Fruit fly (Drosophila melanogaster) whole organism, embryonic: Measurements from ENCODE around the gene GatB.

Source experiments
- Atf-2 ChIP-seq: fragments of 200-800 bp; sonication (Bioruptor generic); optimal IDR thresholded peaks from 2 replicates; lab custom pipeline; 2016; ENCODE audit warnings: missing biosample characterization, missing genetic modification characterization
- Blimp-1 ChIP-seq: fragments of 200-800 bp; sonication (Bioruptor generic); optimal IDR thresholded peaks from 3 replicates; lab custom pipeline; 2018; ENCODE audit warnings: missing biosample characterization, missing genetic modification characterization, mild to moderate bottlenecking, moderate library complexity, missing genetic modification reagents
- CG10462 ChIP-seq: fragments of 200-800 bp; sonication (Bioruptor generic); optimal IDR thresholded peaks from 2 replicates; lab custom pipeline; 2016; ENCODE audit warnings: missing biosample characterization, missing genetic modification characterization
- CG11696 ChIP-seq: fragments of 200-800 bp; sonication (Bioruptor generic); IDR thresholded peaks from 2 replicates; pipeline ENCODE4 v1.3.6; 2022; ENCODE audit warnings: missing biosample characterization, missing genetic modification characterization
- CG11723 ChIP-seq: fragments of 200-800 bp; sonication (Bioruptor generic); optimal IDR thresholded peaks from 2 replicates; lab custom pipeline; 2017; ENCODE audit warnings: missing biosample characterization, mild to moderate bottlenecking, missing genetic modification characterization
- CG12155 ChIP-seq: fragments of 200-800 bp; sonication (Bioruptor generic); optimal IDR thresholded peaks from 3 replicates; lab custom pipeline; 2016; ENCODE audit warnings: missing biosample characterization, missing genetic modification characterization
- CG13894 ChIP-seq: fragments of 200-800 bp; sonication (Bioruptor generic); optimal IDR thresholded peaks from 3 replicates; lab custom pipeline; 2018; ENCODE audit warnings: missing biosample characterization, mild to moderate bottlenecking, missing genetic modification characterization, moderate library complexity
- CG1603 ChIP-seq: fragments of 200-800 bp; sonication (Bioruptor generic); optimal IDR thresholded peaks from 2 replicates; lab custom pipeline; 2019; ENCODE audit warnings: missing biosample characterization, mild to moderate bottlenecking, missing genetic modification characterization, moderate library complexity
- CG17359 ChIP-seq: fragments of 200-800 bp; sonication (Bioruptor generic); optimal IDR thresholded peaks from 3 replicates; lab custom pipeline; 2018; ENCODE audit warnings: missing biosample characterization, mild to moderate bottlenecking, missing genetic modification characterization, moderate library complexity
- CG18262 ChIP-seq: fragments of 200-800 bp; optimal IDR thresholded peaks from 3 replicates; lab custom pipeline; 2019; ENCODE audit warnings: missing biosample characterization, mild to moderate bottlenecking, missing genetic modification characterization, moderate library complexity
- CG31224 ChIP-seq: fragments of 200-800 bp; sonication (Bioruptor generic); IDR thresholded peaks from 2 replicates; pipeline ENCODE4 v1.3.6; 2022; ENCODE audit warnings: missing biosample characterization, missing genetic modification characterization
- CG33213 ChIP-seq: fragments of 200-800 bp; sonication (Bioruptor generic); optimal IDR thresholded peaks from 3 replicates; lab custom pipeline; 2016; ENCODE audit warnings: missing biosample characterization, missing genetic modification characterization
- CG33557 ChIP-seq: fragments of 200-800 bp; sonication (Bioruptor generic); optimal IDR thresholded peaks from 2 replicates; lab custom pipeline; 2019; ENCODE audit warnings: missing biosample characterization, mild to moderate bottlenecking, missing genetic modification characterization, moderate library complexity
- CG34224 ChIP-seq: fragments of 200-800 bp; sonication (Bioruptor generic); IDR thresholded peaks from 3 replicates; pipeline ENCODE4 v1.3.6; 2022; ENCODE audit warnings: missing biosample characterization, missing genetic modification characterization; ENCODE audit not compliant: partially characterized antibody
- CG4360 ChIP-seq: fragments of 200-800 bp; sonication (Bioruptor generic); IDR thresholded peaks from 2 replicates; pipeline ENCODE4 v1.3.6; 2022; ENCODE audit warnings: missing biosample characterization, missing genetic modification characterization
- CG6765 ChIP-seq: fragments of 200-800 bp; sonication (Bioruptor generic); optimal IDR thresholded peaks from 3 replicates; lab custom pipeline; 2017; ENCODE audit warnings: missing biosample characterization, mild to moderate bottlenecking, missing genetic modification characterization
- CG8765 ChIP-seq: fragments of 200-800 bp; sonication (Bioruptor generic); IDR thresholded peaks from 2 replicates; pipeline ENCODE4 v1.3.6; 2022; ENCODE audit warnings: missing biosample characterization, missing genetic modification characterization
- CG9609 ChIP-seq: fragments of 200-800 bp; sonication (Bioruptor generic); optimal IDR thresholded peaks from 3 replicates; lab custom pipeline; 2016; ENCODE audit warnings: missing biosample characterization, missing genetic modification characterization
- CkIIα-i1 ChIP-seq: fragments of 200-800 bp; sonication (Bioruptor generic); IDR thresholded peaks from 2 replicates; pipeline ENCODE4 v1.3.6; 2022; ENCODE audit warnings: missing biosample characterization, missing genetic modification characterization
- D19A ChIP-seq: fragments of 200-800 bp; optimal IDR thresholded peaks from 3 replicates; lab custom pipeline; 2019; ENCODE audit warnings: missing biosample characterization, mild to moderate bottlenecking, missing genetic modification characterization, moderate library complexity
- Dip3 ChIP-seq: fragments of 200-800 bp; sonication (Bioruptor generic); optimal IDR thresholded peaks from 3 replicates; lab custom pipeline; 2016; ENCODE audit warnings: missing biosample characterization, missing genetic modification characterization
- Fer1 ChIP-seq: fragments of 200-800 bp; sonication (Bioruptor generic); optimal IDR thresholded peaks from 2 replicates; lab custom pipeline; 2017; ENCODE audit warnings: missing biosample characterization, mild to moderate bottlenecking, missing genetic modification characterization
- Gug ChIP-seq: fragments of 200-800 bp; sonication (Bioruptor generic); IDR thresholded peaks from 4 replicates; pipeline ENCODE4 v1.3.6; 2022; ENCODE audit warnings: missing biosample characterization, missing genetic modification characterization
- HmgD ChIP-seq: fragments of 200-800 bp; sonication (Bioruptor generic); optimal IDR thresholded peaks from 3 replicates; lab custom pipeline; 2016; ENCODE audit warnings: missing biosample characterization, missing genetic modification characterization
- Hmr ChIP-seq: fragments of 200-800 bp; sonication (Bioruptor generic); optimal IDR thresholded peaks from 3 replicates; lab custom pipeline; 2017; ENCODE audit warnings: mild to moderate bottlenecking, missing biosample characterization, missing genetic modification reagents, missing genetic modification characterization
- Neu2 ChIP-seq: fragments of 200-800 bp; sonication (Bioruptor generic); optimal IDR thresholded peaks from 3 replicates; lab custom pipeline; 2016; ENCODE audit warnings: missing biosample characterization, missing genetic modification characterization, borderline replicate concordance
- Pdp1 ChIP-seq, 2 experiments: fragments of 200-800 bp; sonication (Bioruptor generic); optimal IDR thresholded peaks; 3 replicates each; lab custom pipeline; 2016; ENCODE audit warnings: missing biosample characterization in 2 of 2, missing genetic modification characterization in 2 of 2, mild to moderate bottlenecking in 1 of 2, moderate library complexity in 1 of 2
- Side ChIP-seq: fragments of 200-800 bp; sonication (Bioruptor generic); optimal IDR thresholded peaks from 2 replicates; lab custom pipeline; 2016; ENCODE audit warnings: missing biosample characterization, missing genetic modification characterization
- Sin3A ChIP-seq: fragments of >200 bp; optimal IDR thresholded peaks from 2 replicates; lab custom pipeline; 2018
- Ssrp ChIP-seq: fragments of 200-800 bp; sonication (Bioruptor generic); optimal IDR thresholded peaks from 2 replicates; lab custom pipeline; 2018; ENCODE audit warnings: missing biosample characterization, mild to moderate bottlenecking, missing genetic modification characterization, moderate library complexity
- Taf1 ChIP-seq: fragments of 200-800 bp; sonication (Bioruptor generic); IDR thresholded peaks from 2 replicates; pipeline ENCODE4 v1.3.6; 2022; ENCODE audit warnings: missing biosample characterization, missing genetic modification characterization
- Trl ChIP-seq, 3 experiments: fragments of >200 bp in 2 of 3; fragments of 200-800 bp in 1 of 3; sonication (Bioruptor generic) in 1 of 3; optimal IDR thresholded peaks; 2 replicates in 1 of 3; 3 replicates in 2 of 3; lab custom pipeline; 2016 to 2017; ENCODE audit warnings: missing biosample characterization in 1 of 3, missing genetic modification characterization in 1 of 3
- YL-1 ChIP-seq: fragments of 200-800 bp; sonication (Bioruptor generic); optimal IDR thresholded peaks from 3 replicates; lab custom pipeline; 2017; ENCODE audit warnings: missing biosample characterization, mild to moderate bottlenecking, missing genetic modification characterization
- bab2 ChIP-seq: fragments of 200-800 bp; sonication (Bioruptor generic); optimal IDR thresholded peaks from 2 replicates; lab custom pipeline; 2016; ENCODE audit warnings: missing biosample characterization, missing genetic modification characterization
- bcd ChIP-seq: fragments of 200-800 bp; sonication (Bioruptor generic); optimal IDR thresholded peaks from 2 replicates; lab custom pipeline; 2017; ENCODE audit warnings: missing biosample characterization, mild to moderate bottlenecking, missing genetic modification characterization
- chinmo ChIP-seq: fragments of 200-800 bp; sonication (Bioruptor generic); IDR thresholded peaks from 4 replicates; pipeline ENCODE4 v1.3.6; 2022; ENCODE audit warnings: missing biosample characterization, missing genetic modification characterization; ENCODE audit not compliant: partially characterized antibody
- her ChIP-seq: fragments of 200-800 bp; sonication (Bioruptor generic); optimal IDR thresholded peaks from 2 replicates; lab custom pipeline; 2016; ENCODE audit warnings: missing biosample characterization, missing genetic modification characterization
- jigr1 ChIP-seq: fragments of 200-800 bp; sonication (Bioruptor generic); IDR thresholded peaks from 3 replicates; pipeline ENCODE4 v1.3.6; 2022; ENCODE audit warnings: missing biosample characterization, missing genetic modification characterization
- lab ChIP-seq: fragments of 200-800 bp; sonication (Bioruptor generic); optimal IDR thresholded peaks from 3 replicates; lab custom pipeline; 2017; ENCODE audit warnings: missing biosample characterization, missing genetic modification characterization, mild to moderate bottlenecking, moderate library complexity, missing genetic modification reagents
- lmd ChIP-seq: fragments of 200-800 bp; sonication (Bioruptor generic); IDR thresholded peaks from 2 replicates; pipeline ENCODE4 v1.3.6; 2022; ENCODE audit warnings: missing biosample characterization, missing genetic modification characterization
- maf-S ChIP-seq: fragments of 200-800 bp; sonication (Bioruptor generic); optimal IDR thresholded peaks from 2 replicates; lab custom pipeline; 2016; ENCODE audit warnings: missing biosample characterization, missing genetic modification characterization
- org-1 ChIP-seq: fragments of 200-800 bp; sonication (Bioruptor generic); optimal IDR thresholded peaks from 2 replicates; lab custom pipeline; 2017; ENCODE audit warnings: missing biosample characterization, missing genetic modification characterization
- phol ChIP-seq: fragments of 200-800 bp; sonication (Bioruptor generic); optimal IDR thresholded peaks from 3 replicates; lab custom pipeline; 2018; ENCODE audit warnings: missing biosample characterization, mild to moderate bottlenecking, missing genetic modification characterization, moderate library complexity
- prd ChIP-seq, 3 experiments: fragments of >200 bp in 2 of 3; fragments of 200-800 bp in 1 of 3; sonication (Bioruptor generic) in 1 of 3; optimal IDR thresholded peaks in 2 of 3; IDR thresholded peaks in 1 of 3; 2 replicates in 2 of 3; 3 replicates in 1 of 3; pipeline versions ENCODE4 v1.3.6 to Lab custom; 2017 to 2022; ENCODE audit warnings: missing biosample characterization in 1 of 3, missing genetic modification characterization in 1 of 3
- sqz ChIP-seq: fragments of 200-800 bp; sonication (Bioruptor generic); optimal IDR thresholded peaks from 3 replicates; lab custom pipeline; 2018; ENCODE audit warnings: missing biosample characterization, mild to moderate bottlenecking, missing genetic modification characterization
- ssp ChIP-seq: fragments of 200-800 bp; sonication (Bioruptor generic); IDR thresholded peaks from 2 replicates; pipeline ENCODE4 v1.3.6; 2022; ENCODE audit warnings: missing biosample characterization, missing genetic modification characterization
- stc ChIP-seq: fragments of 200-800 bp; sonication (Bioruptor generic); IDR thresholded peaks from 2 replicates; pipeline ENCODE4 v1.3.6; 2022; ENCODE audit warnings: missing biosample characterization, missing genetic modification characterization
- tgo ChIP-seq: fragments of 200-800 bp; sonication (Bioruptor generic); IDR thresholded peaks from 3 replicates; pipeline ENCODE4 v1.3.6; 2022; ENCODE audit warnings: missing biosample characterization, missing genetic modification characterization
- vnd ChIP-seq: fragments of 200-800 bp; sonication (Bioruptor generic); IDR thresholded peaks from 3 replicates; pipeline ENCODE4 v1.3.6; 2022; ENCODE audit warnings: missing biosample characterization, missing genetic modification characterization; ENCODE audit not compliant: partially characterized antibody

The GatB gene

dm6 chr3R:24163556-24164022 is 33.5 kb upstream of the GatB start, which contains the start of gene Apc2 (continued):
- no peak for TF ChIP-seq Trl (optimal IDR thresholded peaks at IDR 0.05; lab: Kevin White, UChicago)
- TF ChIP-seq Trl (GFP tag; optimal IDR thresholded peaks at IDR 0.05; lab: Kevin White, UChicago), result peak; percentile 16
- peak; percentile 38 to 64 for TF ChIP-seq Pdp1 (GFP tag; optimal IDR thresholded peaks at IDR 0.05; lab: Kevin White, UChicago)
- peak; percentile 59; the same call in 1 of the 2 replicates for TF ChIP-seq stc (GFP tag; lab: Robert Waterston, UW)
- no peak for TF ChIP-seq CG4360 (GFP tag; lab: Robert Waterston, UW)
- TF ChIP-seq prd (optimal IDR thresholded peaks at IDR 0.05; lab: Kevin White, UChicago), result no peak
- peak; percentile 69 for TF ChIP-seq prd (GFP tag; IDR thresholded peaks at IDR 0.05; lab: Robert Waterston, UW)
- TF ChIP-seq bcd, result peak; percentile 57
- TF ChIP-seq jigr1, result peak; percentile 55; the same call in 1 of the 3 replicates
- TF ChIP-seq Taf1 (GFP tag; lab: Robert Waterston, UW), result 0 out of 2 replicates have a peak, but pooled peaks have one; percentile 43
- no peak for TF ChIP-seq Neu2 (GFP tag; lab: Kevin White, UChicago)
- TF ChIP-seq her (GFP tag; lab: Kevin White, UChicago), result no peak
- peak; percentile 47; the same call in 1 of the 3 replicates for TF ChIP-seq vnd (GFP tag; lab: Robert Waterston, UW)
- TF ChIP-seq CG18262 (tag; lab: Kevin White, UChicago), result peak; percentile 75
- peak; percentile 52 for TF ChIP-seq CG13894
- TF ChIP-seq CG17359 (tag; lab: Kevin White, UChicago), result peak; percentile 58
- TF ChIP-seq lmd (GFP tag; lab: Robert Waterston, UW), result peak; percentile 64
- 0 out of 4 replicates have a peak, but pooled peaks have one; percentile 12 for TF ChIP-seq Gug (GFP tag; lab: Robert Waterston, UW)
- TF ChIP-seq Fer1 (GFP tag; lab: Kevin White, UChicago), result peak; percentile 30
- peak; percentile 32; the same call in 1 of the 2 replicates for TF ChIP-seq CG31224 (GFP tag; lab: Robert Waterston, UW)
- no peak for TF ChIP-seq sqz (GFP tag; lab: Kevin White, UChicago)
- TF ChIP-seq chinmo (GFP tag; lab: Robert Waterston, UW), result no peak
- TF ChIP-seq Hmr, result peak; percentile 48
- peak; percentile 56; the same call in 1 of the 3 replicates for TF ChIP-seq tgo
- TF ChIP-seq CG34224 (GFP tag; lab: Robert Waterston, UW), result peak; percentile 69; the same call in 2 of the 3 replicates
- TF ChIP-seq YL-1 (GFP tag; lab: Kevin White, UChicago), result peak; percentile 47
- TF ChIP-seq Blimp-1 (GFP tag; lab: Kevin White, UChicago), result peak; percentile 60
- TF ChIP-seq phol (tag; lab: Kevin White, UChicago), result peak; percentile 82
- TF ChIP-seq Ssrp (tag; lab: Kevin White, UChicago), result peak; percentile 53
- peak; percentile 34 for TF ChIP-seq Dip3
- no peak for TF ChIP-seq Atf-2 (GFP tag; lab: Kevin White, UChicago)
- TF ChIP-seq HmgD (GFP tag; lab: Kevin White, UChicago), result no peak
- TF ChIP-seq maf-S (GFP tag; lab: Kevin White, UChicago), result no peak
- peak; percentile 32 for TF ChIP-seq CG12155 (GFP tag; lab: Kevin White, UChicago)
- no peak for TF ChIP-seq CG11696 (GFP tag; lab: Robert Waterston, UW)
- TF ChIP-seq D19A (tag; lab: Kevin White, UChicago), result peak; percentile 65
- TF ChIP-seq CG1603 (tag; lab: Kevin White, UChicago), result no peak
- TF ChIP-seq ssp, result 0 out of 2 replicates have a peak, but pooled peaks have one; percentile 39
- no peak for TF ChIP-seq CG8765 (GFP tag; lab: Robert Waterston, UW)
- no peak for TF ChIP-seq CG33213 (GFP tag; lab: Kevin White, UChicago)
- TF ChIP-seq Side (GFP tag; lab: Kevin White, UChicago), result no peak
- no peak for TF ChIP-seq CkIIα-i1
- TF ChIP-seq bab2 (GFP tag; lab: Kevin White, UChicago), result peak; percentile 49
- no peak for TF ChIP-seq Sin3A (lab: Kevin White, UChicago)
- TF ChIP-seq lab (GFP tag; lab: Kevin White, UChicago), result peak; percentile 71
- TF ChIP-seq org-1, result no peak
- peak; percentile 26 for TF ChIP-seq CG33557 (GFP tag; lab: Kevin White, UChicago)
- peak; percentile 73 for TF ChIP-seq CG10462
- no peak for TF ChIP-seq CG9609
- peak; percentile 2 for TF ChIP-seq CG11723 (GFP tag; lab: Kevin White, UChicago)
- TF ChIP-seq CG6765 (GFP tag; lab: Kevin White, UChicago), result no peak
